Fruit fly (Drosophila melanogaster) whole organism, embryonic: ENCODE measurements around the gene mRpL30.

Experiments used
- Antp ChIP-seq: fragments of 200-800 bp; sonication (Bioruptor generic); optimal IDR thresholded peaks from 3 replicates; lab custom pipeline; 2016; ENCODE audit warnings: missing biosample characterization, missing genetic modification characterization
- Atf6 ChIP-seq: fragments of 200-800 bp; sonication (Bioruptor generic); IDR thresholded peaks from 2 replicates; pipeline ENCODE4 v1.3.6; 2022; ENCODE audit warnings: missing biosample characterization, missing genetic modification characterization
- CG11093 ChIP-seq: fragments of 200-800 bp; sonication (Bioruptor generic); IDR thresholded peaks from 3 replicates; pipeline ENCODE4 v1.3.6; 2022; ENCODE audit warnings: missing biosample characterization, missing genetic modification characterization
- CG11247 ChIP-seq: fragments of 200-800 bp; sonication (Bioruptor generic); IDR thresholded peaks from 2 replicates; pipeline ENCODE4 v1.3.6; 2022; ENCODE audit warnings: missing biosample characterization, missing genetic modification characterization
- CG11398 ChIP-seq: fragments of 200-800 bp; sonication (Bioruptor generic); optimal IDR thresholded peaks from 2 replicates; lab custom pipeline; 2016; ENCODE audit warnings: missing biosample characterization, missing genetic modification characterization
- CG1233 ChIP-seq: fragments of 200-800 bp; sonication (Bioruptor generic); optimal IDR thresholded peaks from 4 replicates; lab custom pipeline; 2018; ENCODE audit warnings: missing biosample characterization, mild to moderate bottlenecking, missing genetic modification characterization
- CG13296 ChIP-seq: fragments of 200-800 bp; sonication (Bioruptor generic); optimal IDR thresholded peaks from 3 replicates; lab custom pipeline; 2018; ENCODE audit warnings: missing biosample characterization, mild to moderate bottlenecking, missing genetic modification characterization
- CG13894 ChIP-seq: fragments of 200-800 bp; sonication (Bioruptor generic); optimal IDR thresholded peaks from 3 replicates; lab custom pipeline; 2018; ENCODE audit warnings: missing biosample characterization, mild to moderate bottlenecking, missing genetic modification characterization, moderate library complexity
- CG1602 ChIP-seq: fragments of 200-800 bp; sonication (Bioruptor generic); optimal IDR thresholded peaks from 3 replicates; lab custom pipeline; 2016; ENCODE audit warnings: missing biosample characterization, missing genetic modification characterization
- CG18619 ChIP-seq: fragments of 200-800 bp; sonication (Bioruptor generic); optimal IDR thresholded peaks from 3 replicates; lab custom pipeline; 2017; ENCODE audit warnings: missing biosample characterization, mild to moderate bottlenecking, missing genetic modification characterization
- CG2199 ChIP-seq: fragments of 200-800 bp; sonication (Bioruptor generic); IDR thresholded peaks from 3 replicates; pipeline ENCODE4 v1.3.6; 2022; ENCODE audit warnings: missing biosample characterization, missing genetic modification characterization
- CG2202 ChIP-seq: fragments of 200-800 bp; sonication (Bioruptor generic); optimal IDR thresholded peaks from 2 replicates; lab custom pipeline; 2018; ENCODE audit warnings: missing biosample characterization, mild to moderate bottlenecking, missing genetic modification characterization
- CG30431 ChIP-seq: fragments of 200-800 bp; sonication (Bioruptor generic); optimal IDR thresholded peaks from 2 replicates; lab custom pipeline; 2017; ENCODE audit warnings: missing biosample characterization, missing genetic modification characterization
- CG33213 ChIP-seq: fragments of 200-800 bp; sonication (Bioruptor generic); optimal IDR thresholded peaks from 3 replicates; lab custom pipeline; 2016; ENCODE audit warnings: missing biosample characterization, missing genetic modification characterization
- CG5245 ChIP-seq: fragments of 200-800 bp; sonication (Bioruptor generic); optimal IDR thresholded peaks from 3 replicates; lab custom pipeline; 2016; ENCODE audit warnings: missing biosample characterization, missing genetic modification characterization
- CG5953 ChIP-seq: fragments of 200-800 bp; sonication (Bioruptor generic); IDR thresholded peaks from 2 replicates; pipeline ENCODE4 v1.3.6; 2022; ENCODE audit warnings: missing biosample characterization, missing genetic modification characterization
- CG6254 ChIP-seq: fragments of 200-800 bp; sonication (Bioruptor generic); optimal IDR thresholded peaks from 3 replicates; lab custom pipeline; 2017; ENCODE audit warnings: mild to moderate bottlenecking, missing biosample characterization, missing genetic modification reagents, missing genetic modification characterization
- CG6272 ChIP-seq: fragments of 200-800 bp; sonication (Bioruptor generic); IDR thresholded peaks from 2 replicates; pipeline ENCODE4 v1.3.6; 2022; ENCODE audit warnings: missing biosample characterization, missing genetic modification characterization
- CG6765 ChIP-seq: fragments of 200-800 bp; sonication (Bioruptor generic); optimal IDR thresholded peaks from 3 replicates; lab custom pipeline; 2017; ENCODE audit warnings: missing biosample characterization, mild to moderate bottlenecking, missing genetic modification characterization
- CG9797 ChIP-seq: fragments of 200-800 bp; sonication (Bioruptor generic); optimal IDR thresholded peaks from 3 replicates; lab custom pipeline; 2018; ENCODE audit warnings: missing biosample characterization, mild to moderate bottlenecking, missing genetic modification characterization
- Camta ChIP-seq: fragments of 200-800 bp; sonication (Bioruptor generic); optimal IDR thresholded peaks from 2 replicates; lab custom pipeline; 2016; ENCODE audit warnings: missing biosample characterization, missing genetic modification characterization
- Chrac-16 ChIP-seq: fragments of 200-800 bp; sonication (Bioruptor generic); optimal IDR thresholded peaks from 3 replicates; lab custom pipeline; 2016; ENCODE audit warnings: missing biosample characterization, missing genetic modification characterization
- Dek ChIP-seq: fragments of 200-800 bp; sonication (Bioruptor generic); optimal IDR thresholded peaks from 3 replicates; lab custom pipeline; 2019; ENCODE audit warnings: missing biosample characterization, mild to moderate bottlenecking, missing genetic modification characterization, moderate library complexity
- Ets97D ChIP-seq: fragments of 200-800 bp; sonication (Bioruptor generic); optimal IDR thresholded peaks from 3 replicates; lab custom pipeline; 2016; ENCODE audit warnings: missing biosample characterization, missing genetic modification characterization
- Fer2 ChIP-seq: fragments of 200-800 bp; sonication (Bioruptor generic); optimal IDR thresholded peaks from 2 replicates; lab custom pipeline; 2018; ENCODE audit warnings: missing biosample characterization, mild to moderate bottlenecking, missing genetic modification characterization, moderate library complexity
- HHEX ChIP-seq: fragments of 200-800 bp; sonication (Bioruptor generic); optimal IDR thresholded peaks from 3 replicates; lab custom pipeline; 2017; ENCODE audit warnings: missing biosample characterization, mild to moderate bottlenecking, missing genetic modification characterization, missing genetic modification reagents
- HmgZ ChIP-seq: fragments of 200-800 bp; sonication (Bioruptor generic); optimal IDR thresholded peaks from 2 replicates; lab custom pipeline; 2018; ENCODE audit warnings: missing biosample characterization, mild to moderate bottlenecking, missing genetic modification characterization
- Nf-YB ChIP-seq: fragments of 200-800 bp; sonication (Bioruptor generic); optimal IDR thresholded peaks from 3 replicates; lab custom pipeline; 2019; ENCODE audit warnings: missing biosample characterization, mild to moderate bottlenecking, missing genetic modification characterization, moderate library complexity
- Spps ChIP-seq: fragments of 200-800 bp; sonication (Bioruptor generic); optimal IDR thresholded peaks from 2 replicates; lab custom pipeline; 2018; ENCODE audit warnings: missing biosample characterization, mild to moderate bottlenecking, missing genetic modification characterization
- TFAM ChIP-seq: fragments of 200-800 bp; sonication (Bioruptor generic); optimal IDR thresholded peaks from 2 replicates; lab custom pipeline; 2017; ENCODE audit warnings: missing biosample characterization, missing genetic modification characterization, inconsistent platforms
- danr ChIP-seq: fragments of 200-800 bp; sonication (Bioruptor generic); IDR thresholded peaks from 2 replicates; pipeline ENCODE4 v1.3.6; 2022; ENCODE audit warnings: missing biosample characterization, missing genetic modification characterization
- dati ChIP-seq: fragments of 200-800 bp; sonication (Bioruptor generic); IDR thresholded peaks from 2 replicates; pipeline ENCODE4 v1.3.6; 2022; ENCODE audit warnings: missing biosample characterization, missing genetic modification characterization
- disco-r ChIP-seq: fragments of 200-800 bp; sonication (Bioruptor generic); optimal IDR thresholded peaks from 2 replicates; lab custom pipeline; 2016; ENCODE audit warnings: missing biosample characterization, missing genetic modification characterization
- emc ChIP-seq: fragments of 200-800 bp; sonication (Bioruptor generic); optimal IDR thresholded peaks from 2 replicates; lab custom pipeline; 2016; ENCODE audit warnings: missing biosample characterization, missing genetic modification characterization
- en ChIP-seq: fragments of 200-800 bp; sonication (Bioruptor generic); optimal IDR thresholded peaks from 2 replicates; lab custom pipeline; 2016; ENCODE audit warnings: missing biosample characterization, missing genetic modification characterization
- fru ChIP-seq: fragments of >200 bp; optimal IDR thresholded peaks from 2 replicates; lab custom pipeline; 2017
- gfzf ChIP-seq: fragments of 200-800 bp; sonication (Bioruptor generic); optimal IDR thresholded peaks from 2 replicates; lab custom pipeline; 2016; ENCODE audit warnings: missing biosample characterization, mild to moderate bottlenecking, missing genetic modification characterization, moderate library complexity
- gsb ChIP-seq: fragments of 200-800 bp; sonication (Bioruptor generic); IDR thresholded peaks from 2 replicates; pipeline ENCODE4 v1.3.6; 2022; ENCODE audit warnings: missing biosample characterization, missing genetic modification characterization
- hkb ChIP-seq, 2 experiments: fragments of 200-800 bp in 1 of 2; fragments of >200 bp in 1 of 2; sonication (Bioruptor generic) in 1 of 2; IDR thresholded peaks in 1 of 2; optimal IDR thresholded peaks in 1 of 2; 2 replicates each; pipeline versions ENCODE4 v1.3.6 to Lab custom; 2017 to 2022; ENCODE audit warnings: missing biosample characterization in 1 of 2, missing genetic modification characterization in 1 of 2
- kni ChIP-seq: fragments of 200-800 bp; sonication (Bioruptor generic); optimal IDR thresholded peaks from 3 replicates; lab custom pipeline; 2017; ENCODE audit warnings: mild to moderate bottlenecking, missing biosample characterization, missing genetic modification reagents, missing genetic modification characterization
- luna ChIP-seq: fragments of 200-800 bp; sonication (Bioruptor generic); optimal IDR thresholded peaks from 2 replicates; lab custom pipeline; 2016; ENCODE audit warnings: missing biosample characterization, missing genetic modification characterization
- mam ChIP-seq: fragments of 200-800 bp; sonication (Bioruptor generic); optimal IDR thresholded peaks from 3 replicates; lab custom pipeline; 2016; ENCODE audit warnings: missing biosample characterization, missing genetic modification characterization
- pan ChIP-seq, 4 experiments: fragments of >200 bp in 3 of 4; fragments of 200-800 bp in 1 of 4; sonication (Bioruptor generic) in 1 of 4; optimal IDR thresholded peaks in 3 of 4; IDR thresholded peaks in 1 of 4; 2 replicates each; pipeline versions ENCODE4 v1.3.6 to Lab custom; 2017 to 2022; ENCODE audit warnings: missing biosample characterization in 2 of 4, missing genetic modification characterization in 2 of 4, mixed read lengths in 1 of 4
- phol ChIP-seq: fragments of 200-800 bp; sonication (Bioruptor generic); optimal IDR thresholded peaks from 3 replicates; lab custom pipeline; 2018; ENCODE audit warnings: missing biosample characterization, mild to moderate bottlenecking, missing genetic modification characterization, moderate library complexity
- pita ChIP-seq: fragments of 200-800 bp; sonication (Bioruptor generic); optimal IDR thresholded peaks from 2 replicates; lab custom pipeline; 2017; ENCODE audit warnings: missing biosample characterization, mild to moderate bottlenecking, missing genetic modification characterization
- slou ChIP-seq: fragments of 200-800 bp; sonication (Bioruptor generic); optimal IDR thresholded peaks from 3 replicates; lab custom pipeline; 2016; ENCODE audit warnings: missing biosample characterization, missing genetic modification characterization
- tna ChIP-seq: fragments of 200-800 bp; sonication (Bioruptor generic); IDR thresholded peaks from 2 replicates; pipeline ENCODE4 v1.3.6; 2022; ENCODE audit warnings: missing biosample characterization, missing genetic modification characterization; ENCODE audit not compliant: partially characterized antibody
- z ChIP-seq: fragments of 200-800 bp; sonication (Bioruptor generic); IDR thresholded peaks from 3 replicates; pipeline ENCODE4 v1.3.6; 2022; ENCODE audit warnings: missing biosample characterization, missing genetic modification characterization
- zfh1 ChIP-seq: fragments of 200-800 bp; sonication (Bioruptor generic); IDR thresholded peaks from 3 replicates; pipeline ENCODE4 v1.3.6; 2022; ENCODE audit warnings: missing biosample characterization, missing genetic modification characterization

Gene mRpL30

dm6 chrX:4666650-4667360, 19.1 kb downstream of the mRpL30 start, which contains the start of gene CG3009 (continued):
- TF ChIP-seq kni (GFP tag; lab: Kevin White, UChicago), result peak; percentile 87
- TF ChIP-seq pita (GFP tag; lab: Kevin White, UChicago), result peak; percentile 87
- TF ChIP-seq emc (GFP tag; lab: Kevin White, UChicago), result peak; percentile 96
- TF ChIP-seq dati (GFP tag; lab: Robert Waterston, UW), result peak; percentile 87
- no peak for TF ChIP-seq fru (lab: Kevin White, UChicago)
- peak; percentile 94 for TF ChIP-seq slou (GFP tag; lab: Kevin White, UChicago)
- peak; percentile 97 for TF ChIP-seq Chrac-16 (GFP tag; lab: Kevin White, UChicago)
- peak; percentile 94 for TF ChIP-seq CG1602 (GFP tag; lab: Kevin White, UChicago)
- peak; percentile 92 for TF ChIP-seq CG6254 (GFP tag; lab: Kevin White, UChicago)
- TF ChIP-seq CG2199 (GFP tag; lab: Robert Waterston, UW), result peak; percentile 96
- TF ChIP-seq en (GFP tag; lab: Kevin White, UChicago), result peak; percentile 95
- TF ChIP-seq CG11247 (GFP tag; lab: Robert Waterston, UW), result peak; percentile 97
- peak; percentile 96 for TF ChIP-seq CG13894 (tag; lab: Kevin White, UChicago)
- peak; percentile 97 for TF ChIP-seq disco-r (GFP tag; lab: Kevin White, UChicago)
- TF ChIP-seq Camta (GFP tag; lab: Kevin White, UChicago), result peak; percentile 97
- TF ChIP-seq CG2202 (tag; lab: Kevin White, UChicago), result peak; percentile 82
- TF ChIP-seq zfh1 (GFP tag; lab: Robert Waterston, UW), result peak; percentile 97
- TF ChIP-seq CG11093 (GFP tag; lab: Robert Waterston, UW), result peak; percentile 95
- peak; percentile 96 for TF ChIP-seq Dek
- TF ChIP-seq hkb (optimal IDR thresholded peaks at IDR 0.05; lab: Kevin White, UChicago), result peak; percentile 38
- peak; percentile 99 for TF ChIP-seq hkb (GFP tag; IDR thresholded peaks at IDR 0.05; lab: Robert Waterston, UW)
- peak; percentile 98 for TF ChIP-seq CG13296
- peak; percentile 99 for TF ChIP-seq HmgZ (tag; lab: Kevin White, UChicago)
- no peak for TF ChIP-seq pan (optimal IDR thresholded peaks at IDR 0.05; lab: Kevin White, UChicago)
- peak in 1 of 2 experiments; percentile 98 for TF ChIP-seq pan (GFP tag; optimal IDR thresholded peaks at IDR 0.05 in 1 of 2, IDR thresholded peaks at IDR 0.05 in 1 of 2)
- peak; percentile 99 for TF ChIP-seq Antp (GFP tag; lab: Kevin White, UChicago)
- peak; percentile 77 for TF ChIP-seq Spps
- TF ChIP-seq CG1233, result peak; percentile 95
- TF ChIP-seq phol (tag; lab: Kevin White, UChicago), result peak; percentile 94
- peak; percentile 96 for TF ChIP-seq CG6272 (GFP tag; lab: Robert Waterston, UW)
- TF ChIP-seq CG18619 (GFP tag; lab: Kevin White, UChicago), result peak; percentile 98
- TF ChIP-seq CG6765 (GFP tag; lab: Kevin White, UChicago), result peak; percentile 98
- peak; percentile 95 for TF ChIP-seq CG5953
- peak; percentile 99 for TF ChIP-seq HHEX
- TF ChIP-seq gsb, result peak; percentile 96
- TF ChIP-seq Ets97D (GFP tag; lab: Kevin White, UChicago), result peak; percentile 93
- TF ChIP-seq Atf6 (GFP tag; lab: Robert Waterston, UW), result peak; percentile 98
- peak; percentile 95 for TF ChIP-seq luna (GFP tag; lab: Kevin White, UChicago)
- peak; percentile 98 for TF ChIP-seq mam (GFP tag; lab: Kevin White, UChicago)
- peak; percentile 77 for TF ChIP-seq z (GFP tag; lab: Robert Waterston, UW)
- TF ChIP-seq TFAM (GFP tag; lab: Kevin White, UChicago), result peak; percentile 73
- TF ChIP-seq CG33213 (GFP tag; lab: Kevin White, UChicago), result peak; percentile 96
- TF ChIP-seq tna (GFP tag; lab: Robert Waterston, UW), result no peak
- TF ChIP-seq Fer2 (tag; lab: Kevin White, UChicago), result peak; percentile 95
- peak; percentile 50 for TF ChIP-seq CG9797 (GFP tag; lab: Kevin White, UChicago)
- TF ChIP-seq danr (GFP tag; lab: Robert Waterston, UW), result peak; percentile 95
- TF ChIP-seq CG30431 (GFP tag; lab: Kevin White, UChicago), result peak; percentile 93
- peak; percentile 95 for TF ChIP-seq CG5245
- peak; percentile 97 for TF ChIP-seq CG11398 (GFP tag; lab: Kevin White, UChicago)
- TF ChIP-seq gfzf, result peak; percentile 44
- peak; percentile 84 for TF ChIP-seq Nf-YB (GFP tag; lab: Kevin White, UChicago)
